Worm (Caenorhabditis elegans) whole organism, L3 larva: ENCODE data around the gene sar-1.

Experiments
- egl-27 ChIP-seq: sonication (generic microtip); optimal IDR thresholded peaks from 4 replicates; lab custom pipeline; 2017; ENCODE audit warnings: missing biosample characterization, missing genetic modification reagents, missing genetic modification characterization
- nfya-1 ChIP-seq: sonication (generic microtip); optimal IDR thresholded peaks from 2 replicates; lab custom pipeline; 2017; ENCODE audit warnings: missing genetic modification characterization, mild to moderate bottlenecking, missing compliant biosample characterization, antibody characterized with exemption, moderate library complexity; ENCODE audit not compliant: insufficient read depth
- nhr-11 ChIP-seq: fragments of 150-350 bp; optimal IDR thresholded peaks from 2 replicates; lab custom pipeline; 2014; ENCODE audit warnings: missing biosample characterization, missing genetic modification characterization
- zag-1 ChIP-seq: fragments of 150-350 bp; optimal IDR thresholded peaks from 2 replicates; lab custom pipeline; 2014; ENCODE audit warnings: missing biosample characterization, missing genetic modification characterization

DNA sequence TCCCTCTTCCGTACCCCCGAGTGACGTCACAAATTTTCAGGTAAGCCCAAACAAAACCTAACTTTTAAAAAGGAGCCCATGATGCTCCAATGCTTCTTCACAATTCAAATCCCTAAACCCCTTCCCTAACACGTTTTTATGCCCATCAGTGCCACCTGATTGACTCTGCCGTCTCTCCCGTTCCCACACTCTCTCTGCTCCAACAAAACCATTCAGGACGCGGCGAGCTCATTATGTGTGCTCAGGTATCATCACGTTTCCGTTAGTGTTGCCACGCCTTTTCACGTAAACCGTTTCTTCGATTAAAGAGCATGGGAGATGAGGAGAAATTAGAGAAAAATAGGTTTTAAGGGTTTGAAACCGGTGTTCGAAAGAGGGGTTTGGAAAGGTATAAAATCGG lies 50.0 kb downstream of the sar-1 start, which contains the start of gene M01H9.2:
- no peak for TF ChIP-seq nfya-1
- TF ChIP-seq nhr-11 (tag; lab: Kevin White, UChicago): no peak
- TF ChIP-seq egl-27 (tag; lab: Kevin White, UChicago): no peak
- TF ChIP-seq zag-1 (tag; lab: Kevin White, UChicago): no peak
